Fruit fly (Drosophila melanogaster) whole organism, prepupa: ENCODE results near the gene Uch.

Experiments used
- CG11294 ChIP-seq: fragments of 200-800 bp; sonication (Bioruptor generic); IDR thresholded peaks from 2 replicates; pipeline ENCODE4 v1.3.6; 2022; ENCODE audit warnings: missing biosample characterization, missing genetic modification characterization
- CG11902 ChIP-seq: fragments of 200-800 bp; sonication (Bioruptor generic); optimal IDR thresholded peaks from 3 replicates; lab custom pipeline; 2016; ENCODE audit warnings: missing biosample characterization, missing genetic modification characterization
- CG15336 ChIP-seq: fragments of 200-800 bp; sonication (Bioruptor generic); IDR thresholded peaks from 2 replicates; pipeline ENCODE4 v1.3.6; 2022; ENCODE audit warnings: missing biosample characterization, missing genetic modification characterization
- CG1621 ChIP-seq: fragments of 200-800 bp; sonication (Bioruptor generic); optimal IDR thresholded peaks from 3 replicates; lab custom pipeline; 2018; ENCODE audit warnings: missing biosample characterization, mild to moderate bottlenecking, missing genetic modification characterization
- CG16779 ChIP-seq: fragments of 200-800 bp; sonication (Bioruptor generic); optimal IDR thresholded peaks from 3 replicates; lab custom pipeline; 2017; ENCODE audit warnings: missing biosample characterization, mild to moderate bottlenecking, missing genetic modification characterization
- CG3032 ChIP-seq: fragments of 200-800 bp; optimal IDR thresholded peaks from 2 replicates; lab custom pipeline; 2019; ENCODE audit warnings: missing biosample characterization, mild to moderate bottlenecking, missing genetic modification characterization, moderate library complexity
- CG32006 ChIP-seq: fragments of 200-800 bp; sonication (Bioruptor generic); optimal IDR thresholded peaks from 3 replicates; lab custom pipeline; 2017; ENCODE audit warnings: missing biosample characterization, mild to moderate bottlenecking, missing genetic modification characterization
- CG34406 ChIP-seq: fragments of 200-800 bp; sonication (Bioruptor generic); optimal IDR thresholded peaks from 3 replicates; lab custom pipeline; 2016; ENCODE audit warnings: missing biosample characterization, missing genetic modification characterization
- CG3919 ChIP-seq: fragments of 200-800 bp; sonication (Bioruptor generic); optimal IDR thresholded peaks from 3 replicates; lab custom pipeline; 2016; ENCODE audit warnings: missing biosample characterization, missing genetic modification characterization
- CG4318 ChIP-seq: fragments of 200-800 bp; sonication (Bioruptor generic); optimal IDR thresholded peaks from 3 replicates; lab custom pipeline; 2017; ENCODE audit warnings: missing biosample characterization, mild to moderate bottlenecking, missing genetic modification characterization
- CG6163 ChIP-seq: fragments of 200-800 bp; sonication (Bioruptor generic); IDR thresholded peaks from 3 replicates; pipeline ENCODE4 v1.3.6; 2022; ENCODE audit warnings: missing biosample characterization, missing genetic modification characterization
- CG6276 ChIP-seq: fragments of 200-800 bp; sonication (Bioruptor generic); optimal IDR thresholded peaks from 2 replicates; lab custom pipeline; 2017; ENCODE audit warnings: missing biosample characterization, mild to moderate bottlenecking, missing genetic modification characterization
- CG6808 ChIP-seq: fragments of 200-800 bp; sonication (Bioruptor generic); optimal IDR thresholded peaks from 3 replicates; lab custom pipeline; 2017; ENCODE audit warnings: missing biosample characterization, missing genetic modification characterization, mild to moderate bottlenecking, moderate library complexity, missing genetic modification reagents
- CG8119 ChIP-seq: fragments of 200-800 bp; sonication (Bioruptor generic); IDR thresholded peaks from 3 replicates; pipeline ENCODE4 v1.3.6; 2022; ENCODE audit warnings: missing biosample characterization, missing genetic modification characterization
- CG8319 ChIP-seq: fragments of 200-800 bp; sonication (Bioruptor generic); optimal IDR thresholded peaks from 3 replicates; lab custom pipeline; 2016; ENCODE audit warnings: missing biosample characterization, missing genetic modification characterization
- CG8632 ChIP-seq: fragments of 200-800 bp; sonication (Bioruptor generic); optimal IDR thresholded peaks from 3 replicates; lab custom pipeline; 2016; ENCODE audit warnings: missing biosample characterization, missing genetic modification characterization
- CG9139 ChIP-seq: fragments of 200-800 bp; sonication (Bioruptor generic); optimal IDR thresholded peaks from 3 replicates; lab custom pipeline; 2017; ENCODE audit warnings: missing biosample characterization, mild to moderate bottlenecking, missing genetic modification characterization
- Eip93F ChIP-seq: fragments of 200-800 bp; sonication (Bioruptor generic); optimal IDR thresholded peaks from 2 replicates; lab custom pipeline; 2016; ENCODE audit warnings: missing biosample characterization, mild to moderate bottlenecking, missing genetic modification characterization
- Ets21C ChIP-seq: fragments of 200-800 bp; sonication (Bioruptor generic); optimal IDR thresholded peaks from 3 replicates; lab custom pipeline; 2016; ENCODE audit warnings: missing biosample characterization, missing genetic modification characterization
- Ets96B ChIP-seq: fragments of 200-800 bp; optimal IDR thresholded peaks from 2 replicates; lab custom pipeline; 2019; ENCODE audit warnings: missing biosample characterization, mild to moderate bottlenecking, missing genetic modification characterization, moderate library complexity
- Gug ChIP-seq: fragments of 200-800 bp; sonication (Bioruptor generic); IDR thresholded peaks from 2 replicates; pipeline ENCODE4 v1.3.6; 2022; ENCODE audit warnings: missing biosample characterization, missing genetic modification characterization
- Hr38 ChIP-seq: sonication (Bioruptor generic); optimal IDR thresholded peaks from 2 replicates; lab custom pipeline; 2016; ENCODE audit warnings: missing biosample characterization, missing genetic modification characterization
- Hr39 ChIP-seq: fragments of 200-800 bp; sonication (Bioruptor generic); optimal IDR thresholded peaks from 2 replicates; lab custom pipeline; 2016; ENCODE audit warnings: missing biosample characterization, missing genetic modification characterization
- Hr4 ChIP-seq: fragments of 200-800 bp; sonication (Bioruptor generic); optimal IDR thresholded peaks from 3 replicates; lab custom pipeline; 2016; ENCODE audit warnings: missing biosample characterization, missing genetic modification characterization
- Met ChIP-seq: fragments of 200-800 bp; sonication (Bioruptor generic); optimal IDR thresholded peaks from 3 replicates; lab custom pipeline; 2016; ENCODE audit warnings: missing biosample characterization, missing genetic modification characterization
- Smox ChIP-seq: fragments of 200-800 bp; sonication (Bioruptor generic); optimal IDR thresholded peaks from 3 replicates; lab custom pipeline; 2016; ENCODE audit warnings: missing biosample characterization, missing genetic modification characterization
- Sox14 ChIP-seq: fragments of 200-800 bp; sonication (Bioruptor generic); optimal IDR thresholded peaks from 3 replicates; lab custom pipeline; 2016; ENCODE audit warnings: missing biosample characterization, missing genetic modification characterization
- Sox15 ChIP-seq: fragments of 200-800 bp; sonication (Bioruptor generic); optimal IDR thresholded peaks from 3 replicates; lab custom pipeline; 2016; ENCODE audit warnings: missing biosample characterization, missing genetic modification characterization
- achi ChIP-seq: fragments of 200-800 bp; sonication (Bioruptor generic); optimal IDR thresholded peaks from 3 replicates; lab custom pipeline; 2016; ENCODE audit warnings: missing biosample characterization, missing genetic modification characterization
- acj6 ChIP-seq: fragments of 200-800 bp; sonication (Bioruptor generic); optimal IDR thresholded peaks from 3 replicates; lab custom pipeline; 2016; ENCODE audit warnings: missing biosample characterization, missing genetic modification characterization
- cyc ChIP-seq: fragments of 200-800 bp; sonication (Bioruptor generic); optimal IDR thresholded peaks from 3 replicates; lab custom pipeline; 2016; ENCODE audit warnings: missing biosample characterization, missing genetic modification characterization
- dac ChIP-seq: fragments of 200-800 bp; sonication (Bioruptor generic); optimal IDR thresholded peaks from 2 replicates; lab custom pipeline; 2017; ENCODE audit warnings: missing biosample characterization, mild to moderate bottlenecking, missing genetic modification characterization
- dsx ChIP-seq: fragments of 200-800 bp; optimal IDR thresholded peaks from 3 replicates; lab custom pipeline; 2019; ENCODE audit warnings: missing biosample characterization, mild to moderate bottlenecking, missing genetic modification characterization, moderate library complexity; ENCODE audit not compliant: poor library complexity, severe bottlenecking
- eg ChIP-seq: fragments of 200-800 bp; sonication (Bioruptor generic); IDR thresholded peaks from 3 replicates; pipeline ENCODE4 v1.3.6; 2022; ENCODE audit warnings: missing biosample characterization, missing genetic modification characterization
- esn ChIP-seq: fragments of 200-800 bp; sonication (Bioruptor generic); optimal IDR thresholded peaks from 2 replicates; lab custom pipeline; 2016; ENCODE audit warnings: missing biosample characterization, mild to moderate bottlenecking, missing genetic modification characterization, moderate library complexity
- fd59A ChIP-seq: fragments of 200-800 bp; sonication (Bioruptor generic); optimal IDR thresholded peaks from 2 replicates; lab custom pipeline; 2017; ENCODE audit warnings: missing biosample characterization, mild to moderate bottlenecking, missing genetic modification characterization, missing genetic modification reagents
- fd85E ChIP-seq: fragments of 200-800 bp; sonication (Bioruptor generic); optimal IDR thresholded peaks from 3 replicates; lab custom pipeline; 2016; ENCODE audit warnings: missing biosample characterization, missing genetic modification characterization
- fkh ChIP-seq: fragments of 200-800 bp; sonication (Bioruptor generic); optimal IDR thresholded peaks from 3 replicates; lab custom pipeline; 2017; ENCODE audit warnings: missing biosample characterization, mild to moderate bottlenecking, missing genetic modification characterization, moderate library complexity
- lz ChIP-seq: fragments of 200-800 bp; sonication (Bioruptor generic); optimal IDR thresholded peaks from 3 replicates; lab custom pipeline; 2016; ENCODE audit warnings: missing biosample characterization, missing genetic modification characterization
- net ChIP-seq: fragments of 200-800 bp; sonication (Bioruptor generic); optimal IDR thresholded peaks from 3 replicates; lab custom pipeline; 2016; ENCODE audit warnings: missing biosample characterization, missing genetic modification characterization
- pdm3 ChIP-seq: fragments of 200-800 bp; sonication (Bioruptor generic); optimal IDR thresholded peaks from 3 replicates; lab custom pipeline; 2016; ENCODE audit warnings: missing biosample characterization, missing genetic modification characterization
- salr ChIP-seq, 2 experiments: fragments of 200-800 bp; sonication (Bioruptor generic); optimal IDR thresholded peaks; 3 replicates each; lab custom pipeline; 2016 to 2018; ENCODE audit warnings: missing biosample characterization in 2 of 2, missing genetic modification characterization in 2 of 2, mild to moderate bottlenecking in 1 of 2
- spab ChIP-seq: fragments of 200-800 bp; sonication (Bioruptor generic); optimal IDR thresholded peaks from 2 replicates; lab custom pipeline; 2017; ENCODE audit warnings: missing biosample characterization, mild to moderate bottlenecking, missing genetic modification characterization, missing genetic modification reagents
- ss ChIP-seq, 2 experiments: fragments of 200-800 bp; sonication (Bioruptor generic); optimal IDR thresholded peaks; 2 replicates in 1 of 2; 3 replicates in 1 of 2; lab custom pipeline; 2017 to 2018; ENCODE audit warnings: mild to moderate bottlenecking in 2 of 2, missing biosample characterization in 2 of 2, missing genetic modification characterization in 2 of 2, moderate library complexity in 1 of 2
- svp ChIP-seq: fragments of 200-800 bp; sonication (Bioruptor generic); peaks from one replicate; lab custom pipeline; 2016; ENCODE audit warnings: missing biosample characterization, missing genetic modification characterization

The Uch gene

DNA sequence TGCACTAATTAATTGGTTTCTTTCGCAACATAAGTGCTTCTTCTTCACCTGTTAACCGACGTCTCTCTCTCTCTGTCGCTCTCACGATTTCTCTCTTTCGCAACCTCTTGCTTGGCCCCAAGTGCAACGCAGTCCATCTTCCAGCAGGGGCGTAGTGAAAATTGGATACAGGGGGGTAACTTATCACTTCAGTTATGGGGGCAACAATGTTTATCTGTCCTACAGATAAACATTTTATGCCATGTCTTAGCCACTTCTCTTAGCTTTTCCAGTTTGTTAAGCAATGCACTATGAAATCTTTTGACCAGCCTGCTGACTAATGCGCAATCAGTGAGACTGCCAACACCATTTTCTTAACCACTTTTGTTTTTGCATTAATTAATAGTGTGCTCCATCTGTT lies 13.3 kb upstream of the Uch start (continued):
- peak; percentile 56 for TF ChIP-seq fd85E (GFP tag; lab: Kevin White, UChicago)
- no peak for TF ChIP-seq Hr38 (GFP tag; lab: Kevin White, UChicago)
- peak; percentile 80 for TF ChIP-seq CG8632 (GFP tag; lab: Kevin White, UChicago)
- peak; percentile 81 for TF ChIP-seq CG8119 (GFP tag; lab: Robert Waterston, UW)
- peak; percentile 80 for TF ChIP-seq CG32006 (GFP tag; lab: Kevin White, UChicago)
- peak in 1 of 2 experiments; percentile 50 for TF ChIP-seq salr (GFP tag; optimal IDR thresholded peaks at IDR 0.05; lab: Kevin White, UChicago)
- TF ChIP-seq Smox (GFP tag; lab: Kevin White, UChicago): peak; percentile 76
- TF ChIP-seq lz (GFP tag; lab: Kevin White, UChicago): peak; percentile 70
- peak; percentile 58 for TF ChIP-seq fd59A (GFP tag; lab: Kevin White, UChicago)
- TF ChIP-seq fkh (GFP tag; lab: Kevin White, UChicago): no peak
- TF ChIP-seq Sox15 (GFP tag; lab: Kevin White, UChicago): peak; percentile 65
- peak; percentile 85 for TF ChIP-seq Sox14 (GFP tag; lab: Kevin White, UChicago)
- TF ChIP-seq Ets96B: peak; percentile 67
- peak; percentile 89 for TF ChIP-seq eg (GFP tag; lab: Robert Waterston, UW)
- peak; percentile 47 for TF ChIP-seq CG11902 (GFP tag; lab: Kevin White, UChicago)
- peak; percentile 77 for TF ChIP-seq Hr39 (GFP tag; lab: Kevin White, UChicago)
- TF ChIP-seq CG6808 (GFP tag; lab: Kevin White, UChicago): peak; percentile 65
- no peak for TF ChIP-seq CG4318 (GFP tag; lab: Kevin White, UChicago)
- peak; percentile 63 for TF ChIP-seq CG1621 (tag; lab: Kevin White, UChicago)
- peak; percentile 73 for TF ChIP-seq dsx (GFP tag; lab: Kevin White, UChicago)
- peak; percentile 86 for TF ChIP-seq CG3919
- peak; percentile 80 for TF ChIP-seq CG34406
- peak; percentile 66 for TF ChIP-seq CG3032 (tag; lab: Kevin White, UChicago)
- TF ChIP-seq CG11294 (GFP tag; lab: Robert Waterston, UW): peak; percentile 70
- TF ChIP-seq Gug (GFP tag; lab: Robert Waterston, UW): peak; percentile 75
- peak; percentile 86 for TF ChIP-seq pdm3 (GFP tag; lab: Kevin White, UChicago)

DNA sequence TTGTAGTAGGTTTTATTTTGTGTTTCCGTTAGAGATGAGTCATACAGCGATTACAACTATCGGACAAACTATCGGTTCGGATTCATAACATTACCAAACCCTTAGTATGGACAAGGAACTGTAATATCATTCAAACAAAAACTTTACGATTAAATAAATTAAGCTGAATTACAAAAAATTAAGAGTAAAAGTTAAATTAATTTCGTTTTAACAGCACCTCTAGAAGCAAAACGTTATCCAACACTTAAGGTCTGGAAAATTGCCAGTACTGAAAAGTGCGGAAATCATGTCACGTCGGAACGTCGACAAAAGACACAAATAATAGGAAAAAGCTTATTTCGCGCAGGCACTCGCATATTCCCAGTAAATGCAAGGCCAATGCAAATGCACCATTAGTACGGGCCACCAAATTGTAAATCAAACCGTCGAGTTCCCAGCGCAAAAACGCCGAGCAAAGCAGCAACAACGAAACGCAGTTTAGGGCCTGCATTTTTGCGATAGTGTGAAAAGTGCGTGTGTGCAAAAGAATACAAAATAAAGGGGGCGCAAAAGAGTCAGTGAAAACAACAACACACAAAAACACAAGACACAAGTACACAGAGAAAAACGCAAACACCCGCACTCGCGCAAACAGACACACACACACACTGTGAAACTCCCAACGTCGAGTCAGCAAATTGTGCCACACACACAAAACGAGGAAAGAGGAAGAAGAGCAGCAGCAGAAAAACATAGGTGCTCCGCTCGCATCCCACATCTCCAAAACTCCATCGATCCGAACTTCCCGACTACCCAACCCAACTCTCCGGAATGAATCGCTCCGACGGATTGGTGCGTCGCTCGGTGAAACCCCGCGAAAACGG lies 12.5 kb upstream of the Uch start, which contains the start of the genes CG15387 and sau:
Gene CG15387, minus strand, starts transcription at position 36 of the 863 bp plus-strand sequence.
Gene sau, plus strand, starts transcription at position 84 of the 863 bp plus-strand sequence.
- peak; percentile 50 for TF ChIP-seq spab
- TF ChIP-seq cyc (GFP tag; lab: Kevin White, UChicago): peak; percentile 90
- TF ChIP-seq esn (GFP tag; lab: Kevin White, UChicago): peak; percentile 93
- peak; percentile 2 to 79 for TF ChIP-seq ss (GFP tag; optimal IDR thresholded peaks at IDR 0.05; lab: Kevin White, UChicago)
- TF ChIP-seq Eip93F (GFP tag; lab: Kevin White, UChicago): peak; percentile 27
- peak; percentile 80 for TF ChIP-seq net (GFP tag; lab: Kevin White, UChicago)
- TF ChIP-seq CG6276: peak; percentile 34
- TF ChIP-seq dac: peak; percentile 54
- TF ChIP-seq Gug (GFP tag; lab: Robert Waterston, UW): peak; percentile 68
- peak; percentile 90 for TF ChIP-seq Met (GFP tag; lab: Kevin White, UChicago)
- TF ChIP-seq achi (GFP tag; lab: Kevin White, UChicago): peak; percentile 82
- TF ChIP-seq pdm3 (GFP tag; lab: Kevin White, UChicago): peak; percentile 91
- peak; percentile 43 for TF ChIP-seq CG9139
- peak; percentile 93 for TF ChIP-seq Hr39 (GFP tag; lab: Kevin White, UChicago)
- TF ChIP-seq CG11294 (GFP tag; lab: Robert Waterston, UW): peak; percentile 45; the same call in 1 of the 2 replicates
- peak; percentile 79 for TF ChIP-seq Ets96B
- peak; percentile 87 for TF ChIP-seq CG3919
- peak; percentile 21 for TF ChIP-seq CG4318 (GFP tag; lab: Kevin White, UChicago)
- TF ChIP-seq acj6 (GFP tag; lab: Kevin White, UChicago): peak; percentile 90
- peak; percentile 94 for TF ChIP-seq svp (GFP tag; lab: Kevin White, UChicago)
- TF ChIP-seq Hr4 (GFP tag; lab: Kevin White, UChicago): peak; percentile 90
- peak; percentile 2 for TF ChIP-seq CG16779 (tag; lab: Kevin White, UChicago)
- TF ChIP-seq CG15336 (GFP tag; lab: Robert Waterston, UW): peak; percentile 56
- peak; percentile 88 for TF ChIP-seq Sox14 (GFP tag; lab: Kevin White, UChicago)
- peak; percentile 77 for TF ChIP-seq eg (GFP tag; lab: Robert Waterston, UW)
- peak; percentile 85 for TF ChIP-seq Ets21C (GFP tag; lab: Kevin White, UChicago)
- TF ChIP-seq CG34406: peak; percentile 81
- TF ChIP-seq CG8632 (GFP tag; lab: Kevin White, UChicago): peak; percentile 74
- peak; percentile 83 for TF ChIP-seq CG6163 (GFP tag; lab: Robert Waterston, UW)
- peak; percentile 84 for TF ChIP-seq CG3032 (tag; lab: Kevin White, UChicago)
- peak; percentile 53 for TF ChIP-seq CG6808 (GFP tag; lab: Kevin White, UChicago)
- peak; percentile 57 for TF ChIP-seq CG8319 (GFP tag; lab: Kevin White, UChicago)
- TF ChIP-seq CG11902 (GFP tag; lab: Kevin White, UChicago): peak; percentile 75
